Fruit fly (Drosophila melanogaster): ENCODE data around the gene CG42819.

dm6 chr2L:8421717-8422116 is 32.6 kb upstream of the CG42819 start:
- TF ChIP-seq EcR (GFP tag; optimal IDR thresholded peaks at IDR 0.05) (no peak), Dll (optimal IDR thresholded peaks at IDR 0.05) (no peak), psq (optimal IDR thresholded peaks at IDR 0.05) (no peak), usp (GFP tag; optimal IDR thresholded peaks at IDR 0.05) (no peak), CG8478 (optimal IDR thresholded peaks at IDR 0.05) (no peak)
